In genomic region chrX:13752822-13753581, ce11 we compare ENCODE assay signal across 1 worm cellular context.
A peak's percentile ranks its signal among the peaks of the same experiment; 100 is the strongest.
TF ChIP-seq lines count a peak whose summit lies in the region.

No protein-coding gene starts in this region.

TF ChIP-seq in whole organism, L1 larva, 84 proteins besides CTCF, POLR2A, EP300 and RAD21 (continued from another document):
- no peak for TF ChIP-seq unc-86 (tag; optimal IDR thresholded peaks at IDR 0.05; lab: Kevin White, UChicago)
- no peak for TF ChIP-seq mep-1 (tag; optimal IDR thresholded peaks at IDR 0.05; lab: Kevin White, UChicago)
- no peak for TF ChIP-seq ceh-88 (GFP tag; IDR thresholded peaks at IDR 0.05; lab: Robert Waterston, UW)
- peak; percentile 3 for TF ChIP-seq snu-23 (GFP tag; optimal IDR thresholded peaks at IDR 0.05; lab: Kevin White, UChicago)
- TF ChIP-seq nhr-76 (tag; optimal IDR thresholded peaks at IDR 0.05; lab: Kevin White, UChicago), result no peak
- TF ChIP-seq skn-1 (tag; optimal IDR thresholded peaks at IDR 0.05; lab: Kevin White, UChicago), result no peak
- no peak for TF ChIP-seq snpc-4 (tag; optimal IDR thresholded peaks at IDR 0.05; lab: Kevin White, UChicago)
- peak; percentile 5 for TF ChIP-seq nhr-20 (tag; optimal IDR thresholded peaks at IDR 0.05; lab: Kevin White, UChicago)
- no peak for TF ChIP-seq C16A3.4 (tag; optimal IDR thresholded peaks at IDR 0.05; lab: Kevin White, UChicago)
- TF ChIP-seq mdl-1 (tag; optimal IDR thresholded peaks at IDR 0.05; lab: Kevin White, UChicago), result no peak
- TF ChIP-seq nhr-85 (tag; lab: Kevin White, UChicago), result peak; percentile 55
- peak; percentile 30 for TF ChIP-seq nhr-71 (tag; optimal IDR thresholded peaks at IDR 0.05; lab: Kevin White, UChicago)
